5 fruit fly cellular contexts compared by ENCODE assay signal in genomic region chr2L:7512860-7513259, dm6.
TF ChIP-seq lines count a peak whose summit lies in the region.

No protein-coding gene starts in this region.

- no peak for TF ChIP-seq CTCF in whole organism, embryonic (GFP tag; optimal IDR thresholded peaks at IDR 0.05; lab: Kevin White, UChicago)

TF ChIP-seq in whole organism, adult, 20 proteins besides CTCF, POLR2A, EP300 and RAD21:
- no peak for TF ChIP-seq CG5204 (GFP tag; optimal IDR thresholded peaks at IDR 0.05; lab: Kevin White, UChicago)
- TF ChIP-seq CG12768 (GFP tag; optimal IDR thresholded peaks at IDR 0.05; lab: Kevin White, UChicago), result no peak
- no peak for TF ChIP-seq pad (GFP tag; optimal IDR thresholded peaks at IDR 0.05; lab: Kevin White, UChicago)
- TF ChIP-seq Clk (GFP tag; optimal IDR thresholded peaks at IDR 0.05; lab: Kevin White, UChicago), result no peak
- TF ChIP-seq tj (GFP tag; optimal IDR thresholded peaks at IDR 0.05; lab: Kevin White, UChicago), result no peak
- peak; percentile 9 for TF ChIP-seq CG14711 (tag; optimal IDR thresholded peaks at IDR 0.05; lab: Kevin White, UChicago)

TF ChIP-seq in whole organism, embryonic, 481 proteins besides CTCF, POLR2A, EP300 and RAD21 (continues in another document):
- TF ChIP-seq CG11695 (GFP tag; IDR thresholded peaks at IDR 0.05; lab: Robert Waterston, UW), result peak; percentile 77
- peak; percentile 56 for TF ChIP-seq CG8359 (GFP tag; optimal IDR thresholded peaks at IDR 0.05; lab: Kevin White, UChicago; ENCODE audit: borderline replicate concordance)
- peak; percentile 70 for TF ChIP-seq Hsf (GFP tag; optimal IDR thresholded peaks at IDR 0.05; lab: Kevin White, UChicago)
- peak; percentile 74 for TF ChIP-seq tio (GFP tag; optimal IDR thresholded peaks at IDR 0.05; lab: Kevin White, UChicago)
- peak; percentile 58 for TF ChIP-seq CG14667 (GFP tag; IDR thresholded peaks at IDR 0.05; lab: Robert Waterston, UW)
- peak; percentile 69 for TF ChIP-seq CG16815 (GFP tag; optimal IDR thresholded peaks at IDR 0.05; lab: Kevin White, UChicago)
- peak; percentile 70 for TF ChIP-seq CG9876 (GFP tag; optimal IDR thresholded peaks at IDR 0.05; lab: Kevin White, UChicago)
- TF ChIP-seq tx (GFP tag; optimal IDR thresholded peaks at IDR 0.05; lab: Kevin White, UChicago), result peak; percentile 68
- peak; percentile 9 for TF ChIP-seq shn (GFP tag; optimal IDR thresholded peaks at IDR 0.05; lab: Kevin White, UChicago)
- peak; percentile 82 for TF ChIP-seq dmrt99B (tag; optimal IDR thresholded peaks at IDR 0.05; lab: Kevin White, UChicago)
- peak; percentile 71 for TF ChIP-seq ac (GFP tag; optimal IDR thresholded peaks at IDR 0.05; lab: Kevin White, UChicago)
- TF ChIP-seq ftz-f1 (GFP tag; optimal IDR thresholded peaks at IDR 0.05; lab: Kevin White, UChicago), result no peak
- peak; percentile 90 for TF ChIP-seq zf30C (GFP tag; optimal IDR thresholded peaks at IDR 0.05; lab: Kevin White, UChicago)
- peak; percentile 64 for TF ChIP-seq CG1233 (GFP tag; optimal IDR thresholded peaks at IDR 0.05; lab: Kevin White, UChicago)
- TF ChIP-seq esg (GFP tag; conservative IDR thresholded peaks at IDR 0.05; lab: Robert Waterston, UW), result peak; percentile 69
- peak; percentile 10 for TF ChIP-seq D19B (GFP tag; optimal IDR thresholded peaks at IDR 0.05; lab: Kevin White, UChicago)
- peak; percentile 69 for TF ChIP-seq Ptx1 (GFP tag; IDR thresholded peaks at IDR 0.05; lab: Robert Waterston, UW)
- no peak for TF ChIP-seq Doc3 (GFP tag; IDR thresholded peaks at IDR 0.05; lab: Robert Waterston, UW; ENCODE audit: partially characterized antibody)
- TF ChIP-seq CG6272 (GFP tag; IDR thresholded peaks at IDR 0.05; lab: Robert Waterston, UW), result peak; percentile 52; the same call in 1 of the 2 replicates
- TF ChIP-seq CG3065 (GFP tag; optimal IDR thresholded peaks at IDR 0.05; lab: Kevin White, UChicago), result peak; percentile 48

TF ChIP-seq in whole organism, prepupa, 60 proteins besides CTCF, POLR2A, EP300 and RAD21 (continues in another document):
- TF ChIP-seq CG3919 (GFP tag; optimal IDR thresholded peaks at IDR 0.05; lab: Kevin White, UChicago) (peak; percentile 70), CG6276 (GFP tag; optimal IDR thresholded peaks at IDR 0.05; lab: Kevin White, UChicago) (peak; percentile 55), CG11294 (GFP tag; IDR thresholded peaks at IDR 0.05; lab: Robert Waterston, UW) (peak; percentile 33; the same call in 1 of the 2 replicates), OdsH (GFP tag; optimal IDR thresholded peaks at IDR 0.05; lab: Kevin White, UChicago) (peak; percentile 69), CG4318 (GFP tag; optimal IDR thresholded peaks at IDR 0.05; lab: Kevin White, UChicago) (peak; percentile 27), CG6792 (GFP tag; optimal IDR thresholded peaks at IDR 0.05; lab: Kevin White, UChicago) (peak; percentile 57), Hr4 (GFP tag; optimal IDR thresholded peaks at IDR 0.05; lab: Kevin White, UChicago) (peak; percentile 65), lz (GFP tag; optimal IDR thresholded peaks at IDR 0.05; lab: Kevin White, UChicago) (peak; percentile 62), CG8319 (GFP tag; optimal IDR thresholded peaks at IDR 0.05; lab: Kevin White, UChicago) (peak; percentile 75), Eip93F (GFP tag; optimal IDR thresholded peaks at IDR 0.05; lab: Kevin White, UChicago) (no peak), Lpt (GFP tag; optimal IDR thresholded peaks at IDR 0.05; lab: Kevin White, UChicago) (peak; percentile 17), spab (GFP tag; optimal IDR thresholded peaks at IDR 0.05; lab: Kevin White, UChicago) (peak; percentile 56), fd59A (GFP tag; optimal IDR thresholded peaks at IDR 0.05; lab: Kevin White, UChicago) (peak; percentile 20), CG10669 (GFP tag; optimal IDR thresholded peaks at IDR 0.05; lab: Kevin White, UChicago) (peak; percentile 66), Smox (GFP tag; optimal IDR thresholded peaks at IDR 0.05; lab: Kevin White, UChicago) (peak; percentile 46), topi (GFP tag; optimal IDR thresholded peaks at IDR 0.05; lab: Kevin White, UChicago) (peak; percentile 48), salr (GFP tag; optimal IDR thresholded peaks at IDR 0.05; lab: Kevin White, UChicago) (peak in 1 of 2 experiments; percentile 12), svp (GFP tag; lab: Kevin White, UChicago) (peak; percentile 72), Sox102F (GFP tag; optimal IDR thresholded peaks at IDR 0.05; lab: Kevin White, UChicago) (peak; percentile 76), CG11762 (GFP tag; optimal IDR thresholded peaks at IDR 0.05; lab: Kevin White, UChicago; ENCODE audit: insufficient read depth) (peak; percentile 68), CG3032 (tag; optimal IDR thresholded peaks at IDR 0.05; lab: Kevin White, UChicago) (peak; percentile 42), vri (GFP tag; optimal IDR thresholded peaks at IDR 0.05; lab: Kevin White, UChicago) (peak; percentile 44)

TF ChIP-seq in whole organism, pupa, 21 proteins besides CTCF, POLR2A, EP300 and RAD21:
- peak; percentile 23 for TF ChIP-seq Pif1B (GFP tag; optimal IDR thresholded peaks at IDR 0.05; lab: Kevin White, UChicago)
- peak; percentile 34 for TF ChIP-seq gl (tag; optimal IDR thresholded peaks at IDR 0.05; lab: Kevin White, UChicago)
- TF ChIP-seq Snoo (tag; optimal IDR thresholded peaks at IDR 0.05; lab: Kevin White, UChicago), result peak; percentile 45
- TF ChIP-seq CG32121 (GFP tag; IDR thresholded peaks at IDR 0.05; lab: Robert Waterston, UW), result peak; percentile 73
- TF ChIP-seq Ets98B (GFP tag; IDR thresholded peaks at IDR 0.05; lab: Robert Waterston, UW), result peak; percentile 69
- peak; percentile 63 for TF ChIP-seq CG17806 (tag; optimal IDR thresholded peaks at IDR 0.05; lab: Kevin White, UChicago)
- TF ChIP-seq CG14655 (GFP tag; optimal IDR thresholded peaks at IDR 0.05; lab: Kevin White, UChicago), result peak; percentile 56
- TF ChIP-seq CG8301 (tag; optimal IDR thresholded peaks at IDR 0.05; lab: Kevin White, UChicago), result peak; percentile 62
- TF ChIP-seq CG9948 (tag; optimal IDR thresholded peaks at IDR 0.05; lab: Kevin White, UChicago), result peak; percentile 29
- peak; percentile 31; the same call in 1 of the 2 replicates for TF ChIP-seq CG12605 (GFP tag; IDR thresholded peaks at IDR 0.05; lab: Robert Waterston, UW)
- TF ChIP-seq Pif1A (GFP tag; optimal IDR thresholded peaks at IDR 0.05; lab: Kevin White, UChicago), result peak; percentile 65
- TF ChIP-seq CG4496 (GFP tag; IDR thresholded peaks at IDR 0.05; lab: Robert Waterston, UW), result peak; percentile 84
- TF ChIP-seq CG8159 (tag; optimal IDR thresholded peaks at IDR 0.05; lab: Kevin White, UChicago), result peak; percentile 71
- peak; percentile 23 for TF ChIP-seq CG34367 (tag; optimal IDR thresholded peaks at IDR 0.05; lab: Kevin White, UChicago)
- no peak for TF ChIP-seq EcR (GFP tag; optimal IDR thresholded peaks at IDR 0.05; lab: Kevin White, UChicago)
- peak; percentile 72 for TF ChIP-seq fd96Ca (GFP tag; IDR thresholded peaks at IDR 0.05; lab: Robert Waterston, UW)
- TF ChIP-seq CG13204 (GFP tag; optimal IDR thresholded peaks at IDR 0.05; lab: Kevin White, UChicago), result no peak
- TF ChIP-seq CG10348 (GFP tag; IDR thresholded peaks at IDR 0.05; lab: Robert Waterston, UW), result no peak
- no peak for TF ChIP-seq rn (GFP tag; IDR thresholded peaks at IDR 0.05; lab: Robert Waterston, UW)
- peak; percentile 55 for TF ChIP-seq CG15710 (tag; optimal IDR thresholded peaks at IDR 0.05; lab: Kevin White, UChicago)
- TF ChIP-seq D1 (tag; optimal IDR thresholded peaks at IDR 0.05; lab: Kevin White, UChicago), result no peak

TF ChIP-seq in whole organism, wandering third instar larva, 38 proteins besides CTCF, POLR2A, EP300 and RAD21:
- peak; percentile 60 for TF ChIP-seq sv (GFP tag; optimal IDR thresholded peaks at IDR 0.05; lab: Kevin White, UChicago)
- no peak for TF ChIP-seq CG32264 (GFP tag; optimal IDR thresholded peaks at IDR 0.05; lab: Kevin White, UChicago)
- peak; percentile 58 for TF ChIP-seq OdsH (GFP tag; optimal IDR thresholded peaks at IDR 0.05; lab: Kevin White, UChicago)
- TF ChIP-seq GATAd (GFP tag; optimal IDR thresholded peaks at IDR 0.05; lab: Kevin White, UChicago), result no peak
- TF ChIP-seq h (GFP tag; optimal IDR thresholded peaks at IDR 0.05; lab: Kevin White, UChicago), result peak; percentile 74
- peak; percentile 65 for TF ChIP-seq HLH106 (tag; optimal IDR thresholded peaks at IDR 0.05; lab: Kevin White, UChicago)
- TF ChIP-seq ey (GFP tag; optimal IDR thresholded peaks at IDR 0.05; lab: Kevin White, UChicago), result peak; percentile 68
- peak; percentile 32 for TF ChIP-seq brk (GFP tag; optimal IDR thresholded peaks at IDR 0.05; lab: Kevin White, UChicago)
- TF ChIP-seq Hnf4 (GFP tag; optimal IDR thresholded peaks at IDR 0.05; lab: Kevin White, UChicago), result peak; percentile 53
- TF ChIP-seq foxo (GFP tag; optimal IDR thresholded peaks at IDR 0.05; lab: Kevin White, UChicago), result peak in 1 of 2 experiments; percentile 74
- TF ChIP-seq Myc (optimal IDR thresholded peaks at IDR 0.05; lab: Kevin White, UChicago), result no peak
- no peak for TF ChIP-seq Abd-B (GFP tag; optimal IDR thresholded peaks at IDR 0.05; lab: Kevin White, UChicago)
- peak; percentile 48 for TF ChIP-seq Sp1 (GFP tag; optimal IDR thresholded peaks at IDR 0.05; lab: Kevin White, UChicago)
- peak; percentile 51 for TF ChIP-seq tai (GFP tag; optimal IDR thresholded peaks at IDR 0.05; lab: Kevin White, UChicago)
- peak; percentile 66 for TF ChIP-seq fru (GFP tag; optimal IDR thresholded peaks at IDR 0.05; lab: Kevin White, UChicago)
- TF ChIP-seq woc (GFP tag; optimal IDR thresholded peaks at IDR 0.05; lab: Kevin White, UChicago), result peak; percentile 53
- TF ChIP-seq Jra (GFP tag; optimal IDR thresholded peaks at IDR 0.05; lab: Kevin White, UChicago), result peak; percentile 16
- peak; percentile 67 for TF ChIP-seq rgr (GFP tag; optimal IDR thresholded peaks at IDR 0.05; lab: Kevin White, UChicago)
- TF ChIP-seq dmrt93B (GFP tag; optimal IDR thresholded peaks at IDR 0.05; lab: Kevin White, UChicago), result peak; percentile 19
- peak; percentile 60 for TF ChIP-seq psq (GFP tag; optimal IDR thresholded peaks at IDR 0.05; lab: Kevin White, UChicago)
- no peak for TF ChIP-seq Rel (GFP tag; optimal IDR thresholded peaks at IDR 0.05; lab: Kevin White, UChicago)
- no peak for TF ChIP-seq Rel (tag; optimal IDR thresholded peaks at IDR 0.05; lab: Kevin White, UChicago)
- peak; percentile 70 for TF ChIP-seq br (GFP tag; optimal IDR thresholded peaks at IDR 0.05; lab: Kevin White, UChicago)
